Comparison of ENCODE assay signal across 1 fruit fly cellular context in genomic region chrX:13879169-13879821, dm6.
TF ChIP-seq lines count a peak whose summit lies in the region.

No protein-coding gene starts in this region.

TF ChIP-seq in whole organism, prepupa, 60 proteins besides CTCF, POLR2A, EP300 and RAD21 (continued from another document):
- TF ChIP-seq eg (GFP tag; IDR thresholded peaks at IDR 0.05; lab: Robert Waterston, UW) (peak; percentile 53; the same call in 2 of the 3 replicates), CG16779 (tag; optimal IDR thresholded peaks at IDR 0.05; lab: Kevin White, UChicago) (peak; percentile 10), CG8632 (GFP tag; optimal IDR thresholded peaks at IDR 0.05; lab: Kevin White, UChicago) (no peak), Eip93F (GFP tag; optimal IDR thresholded peaks at IDR 0.05; lab: Kevin White, UChicago) (no peak), CG6276 (GFP tag; optimal IDR thresholded peaks at IDR 0.05; lab: Kevin White, UChicago) (peak; percentile 43), salr (GFP tag; optimal IDR thresholded peaks at IDR 0.05; lab: Kevin White, UChicago) (peak in 1 of 2 experiments; percentile 5), CG6808 (GFP tag; optimal IDR thresholded peaks at IDR 0.05; lab: Kevin White, UChicago) (peak; percentile 76), Met (GFP tag; optimal IDR thresholded peaks at IDR 0.05; lab: Kevin White, UChicago) (no peak), CG1621 (tag; optimal IDR thresholded peaks at IDR 0.05; lab: Kevin White, UChicago) (peak; percentile 29), CG31627 (GFP tag; optimal IDR thresholded peaks at IDR 0.05; lab: Kevin White, UChicago) (no peak), dsx (GFP tag; optimal IDR thresholded peaks at IDR 0.05; lab: Kevin White, UChicago; ENCODE audit: poor library complexity, severe bottlenecking) (peak; percentile 29), CG8119 (GFP tag; IDR thresholded peaks at IDR 0.05; lab: Robert Waterston, UW) (no peak), Eip75B (GFP tag; optimal IDR thresholded peaks at IDR 0.05; lab: Kevin White, UChicago) (no peak), Ets21C (GFP tag; optimal IDR thresholded peaks at IDR 0.05; lab: Kevin White, UChicago) (no peak), CG34406 (GFP tag; optimal IDR thresholded peaks at IDR 0.05; lab: Kevin White, UChicago) (no peak), Ets96B (tag; optimal IDR thresholded peaks at IDR 0.05; lab: Kevin White, UChicago) (peak; percentile 37), Blimp-1 (GFP tag; optimal IDR thresholded peaks at IDR 0.05; lab: Kevin White, UChicago) (peak; percentile 2), Hr38 (GFP tag; optimal IDR thresholded peaks at IDR 0.05; lab: Kevin White, UChicago) (no peak), dac (GFP tag; optimal IDR thresholded peaks at IDR 0.05; lab: Kevin White, UChicago) (no peak), Sox15 (GFP tag; optimal IDR thresholded peaks at IDR 0.05; lab: Kevin White, UChicago) (no peak), spab (GFP tag; optimal IDR thresholded peaks at IDR 0.05; lab: Kevin White, UChicago) (peak; percentile 65), CG11294 (GFP tag; IDR thresholded peaks at IDR 0.05; lab: Robert Waterston, UW) (no peak), CG11762 (GFP tag; optimal IDR thresholded peaks at IDR 0.05; lab: Kevin White, UChicago; ENCODE audit: insufficient read depth) (no peak), Hr39 (GFP tag; optimal IDR thresholded peaks at IDR 0.05; lab: Kevin White, UChicago) (no peak), CG6163 (GFP tag; IDR thresholded peaks at IDR 0.05; lab: Robert Waterston, UW) (peak; percentile 67; the same call in 2 of the 3 replicates), Sox14 (GFP tag; optimal IDR thresholded peaks at IDR 0.05; lab: Kevin White, UChicago) (peak; percentile 22), CG8319 (GFP tag; optimal IDR thresholded peaks at IDR 0.05; lab: Kevin White, UChicago) (peak; percentile 22), esn (GFP tag; optimal IDR thresholded peaks at IDR 0.05; lab: Kevin White, UChicago) (no peak), Gug (GFP tag; IDR thresholded peaks at IDR 0.05; lab: Robert Waterston, UW) (no peak), CG10669 (GFP tag; optimal IDR thresholded peaks at IDR 0.05; lab: Kevin White, UChicago) (peak; percentile 26), CG6792 (GFP tag; optimal IDR thresholded peaks at IDR 0.05; lab: Kevin White, UChicago) (no peak), CG32006 (GFP tag; optimal IDR thresholded peaks at IDR 0.05; lab: Kevin White, UChicago) (peak; percentile 17), topi (GFP tag; optimal IDR thresholded peaks at IDR 0.05; lab: Kevin White, UChicago) (no peak), CG6854 (GFP tag; optimal IDR thresholded peaks at IDR 0.05; lab: Kevin White, UChicago) (peak; percentile 23), CG11902 (GFP tag; optimal IDR thresholded peaks at IDR 0.05; lab: Kevin White, UChicago) (no peak), lz (GFP tag; optimal IDR thresholded peaks at IDR 0.05; lab: Kevin White, UChicago) (no peak)
